Worm (Caenorhabditis elegans) whole organism, young adult: ENCODE measurements around the gene F10E9.12.

Source experiments
- B0261.1 ChIP-seq: sonication (generic microtip); optimal IDR thresholded peaks from 2 replicates; lab custom pipeline; 2016; ENCODE audit warnings: mild to moderate bottlenecking, missing genetic modification characterization, moderate library complexity, missing compliant biosample characterization
- C17E4.6 ChIP-seq: fragments of 200-800 bp; sonication (Bioruptor generic); IDR thresholded peaks from 2 replicates; pipeline ENCODE4 v1.3.6; 2022; ENCODE audit warnings: missing genetic modification reagents, missing genetic modification characterization, missing compliant biosample characterization
- F10E7.11 ChIP-seq: sonication (generic microtip); optimal IDR thresholded peaks from 2 replicates; lab custom pipeline; 2017; ENCODE audit warnings: mild to moderate bottlenecking, missing genetic modification characterization, moderate library complexity, missing compliant biosample characterization
- F52B5.7 ChIP-seq: sonication (generic microtip); optimal IDR thresholded peaks from 2 replicates; lab custom pipeline; 2016; ENCODE audit warnings: mild to moderate bottlenecking, missing genetic modification characterization, missing compliant biosample characterization
- F55B11.4 ChIP-seq: sonication (generic microtip); optimal IDR thresholded peaks from 2 replicates; lab custom pipeline; 2016; ENCODE audit warnings: missing compliant biosample characterization, missing genetic modification characterization, borderline replicate concordance; ENCODE audit not compliant: insufficient read depth
- K12H6.12 ChIP-seq: fragments of 200-800 bp; sonication (Bioruptor generic); optimal IDR thresholded peaks from 2 replicates; lab custom pipeline; 2018; ENCODE audit warnings: mild to moderate bottlenecking, missing genetic modification characterization, missing compliant biosample characterization
- T07F8.4 ChIP-seq: sonication (generic microtip); optimal IDR thresholded peaks from 2 replicates; lab custom pipeline; 2016; ENCODE audit warnings: mild to moderate bottlenecking, missing genetic modification characterization, moderate library complexity, missing compliant biosample characterization
- Y53F4B.3 ChIP-seq: fragments of 200-800 bp; sonication (Bioruptor generic); IDR thresholded peaks from 2 replicates; pipeline ENCODE4 v1.3.6; 2022; ENCODE audit warnings: missing genetic modification reagents, missing genetic modification characterization, missing compliant biosample characterization
- Y56A3A.18 ChIP-seq: fragments of 200-800 bp; sonication (Bioruptor generic); IDR thresholded peaks from 2 replicates; pipeline ENCODE4 v1.3.6; 2022; ENCODE audit warnings: missing genetic modification reagents, missing genetic modification characterization, missing compliant biosample characterization
- Y67H2A.10 ChIP-seq: fragments of 200-800 bp; sonication (Bioruptor generic); conservative IDR thresholded peaks from 2 replicates; pipeline ENCODE4 v1.3.6; 2022; ENCODE audit warnings: missing genetic modification reagents, missing genetic modification characterization, missing compliant biosample characterization
- aptf-2 ChIP-seq: fragments of 200-800 bp; sonication (Bioruptor generic); conservative IDR thresholded peaks from 2 replicates; pipeline ENCODE4 v1.3.6; 2022; ENCODE audit warnings: missing genetic modification reagents, missing genetic modification characterization, missing compliant biosample characterization
- attf-6 ChIP-seq: fragments of 200-800 bp; sonication (Bioruptor generic); IDR thresholded peaks from 2 replicates; pipeline ENCODE4 v1.3.6; 2022; ENCODE audit warnings: missing genetic modification reagents, missing genetic modification characterization, missing compliant biosample characterization
- cebp-1 ChIP-seq, 2 experiments: fragments of 200-800 bp in 1 of 2; sonication (Bioruptor generic) in 1 of 2; sonication (generic microtip) in 1 of 2; IDR thresholded peaks in 1 of 2; optimal IDR thresholded peaks in 1 of 2; 2 replicates each; pipeline versions ENCODE4 v1.3.6 to Lab custom; 2017 to 2022; ENCODE audit warnings: missing compliant biosample characterization in 2 of 2, missing genetic modification characterization in 2 of 2, mild to moderate bottlenecking in 1 of 2, missing genetic modification reagents in 1 of 2, moderate library complexity in 1 of 2
- ceh-40 ChIP-seq: fragments of 200-800 bp; sonication (Bioruptor generic); IDR thresholded peaks from 2 replicates; pipeline ENCODE4 v1.3.6; 2022; ENCODE audit warnings: missing genetic modification characterization, missing compliant biosample characterization
- egl-44 ChIP-seq: fragments of 200-800 bp; sonication (Bioruptor generic); IDR thresholded peaks from 2 replicates; pipeline ENCODE4 v1.3.6; 2022; ENCODE audit warnings: missing genetic modification reagents, missing genetic modification characterization, missing compliant biosample characterization
- hlh-12 ChIP-seq: sonication (generic microtip); optimal IDR thresholded peaks from 2 replicates; lab custom pipeline; 2016; ENCODE audit warnings: missing genetic modification characterization, missing compliant biosample characterization
- hmg-1.2 ChIP-seq: fragments of 200-800 bp; sonication (Bioruptor generic); IDR thresholded peaks from 2 replicates; pipeline ENCODE4 v1.3.6; 2022; ENCODE audit warnings: missing genetic modification reagents, missing genetic modification characterization, missing compliant biosample characterization
- lag-1 ChIP-seq: fragments of 200-800 bp; sonication (Bioruptor generic); IDR thresholded peaks from 2 replicates; pipeline ENCODE4 v1.3.6; 2022; ENCODE audit warnings: missing genetic modification reagents, missing genetic modification characterization, missing compliant biosample characterization
- lin-35 ChIP-seq, 3 experiments: fragments of 150-350 bp in 2 of 3; sonication (generic microtip) in 1 of 3; optimal IDR thresholded peaks; 2 replicates each; lab custom pipeline; 2014 to 2018; ENCODE audit warnings: missing biosample characterization in 3 of 3, missing genetic modification characterization in 3 of 3, missing genetic modification reagents in 3 of 3
- lsl-1 ChIP-seq: fragments of 200-800 bp; sonication (Bioruptor generic); optimal IDR thresholded peaks from 2 replicates; lab custom pipeline; 2018; ENCODE audit warnings: mild to moderate bottlenecking, missing genetic modification characterization, moderate library complexity, missing compliant biosample characterization
- madf-10 ChIP-seq: sonication (generic microtip); optimal IDR thresholded peaks from 2 replicates; lab custom pipeline; 2016; ENCODE audit warnings: mild to moderate bottlenecking, missing genetic modification characterization, missing compliant biosample characterization
- madf-6 ChIP-seq: fragments of 200-800 bp; sonication (Bioruptor generic); IDR thresholded peaks from 2 replicates; pipeline ENCODE4 v1.3.6; 2022; ENCODE audit warnings: missing genetic modification reagents, missing genetic modification characterization, missing compliant biosample characterization
- mcd-1 ChIP-seq: fragments of 200-800 bp; sonication (Bioruptor generic); IDR thresholded peaks from 2 replicates; pipeline ENCODE4 v1.3.6; 2022; ENCODE audit warnings: missing genetic modification reagents, missing genetic modification characterization, missing compliant biosample characterization
- mes-4 ChIP-seq: sonication (generic microtip); optimal IDR thresholded peaks from 2 replicates; lab custom pipeline; 2016; ENCODE audit warnings: missing genotype, missing genetic modification characterization, missing compliant biosample characterization
- mxl-1 ChIP-seq: sonication (generic microtip); optimal IDR thresholded peaks from 2 replicates; lab custom pipeline; 2016; ENCODE audit warnings: missing genetic modification characterization, missing compliant biosample characterization
- nhr-80 ChIP-seq: sonication (generic microtip); optimal IDR thresholded peaks from 2 replicates; lab custom pipeline; 2016; ENCODE audit warnings: missing genetic modification characterization, missing compliant biosample characterization
- pbrm-1 ChIP-seq: fragments of 200-800 bp; sonication (Bioruptor generic); IDR thresholded peaks from 2 replicates; pipeline ENCODE4 v1.3.6; 2022; ENCODE audit warnings: missing genetic modification reagents, missing genetic modification characterization, missing compliant biosample characterization
- rcor-1 ChIP-seq: fragments of 200-800 bp; sonication (Bioruptor generic); IDR thresholded peaks from 2 replicates; pipeline ENCODE4 v1.3.6; 2022; ENCODE audit warnings: missing genetic modification reagents, missing genetic modification characterization, missing compliant biosample characterization
- repo-1 ChIP-seq: sonication (generic microtip); optimal IDR thresholded peaks from 2 replicates; lab custom pipeline; 2017; ENCODE audit warnings: mild to moderate bottlenecking, missing genetic modification characterization, missing compliant biosample characterization
- sdz-38 ChIP-seq: sonication (generic microtip); optimal IDR thresholded peaks from 2 replicates; lab custom pipeline; 2016; ENCODE audit warnings: missing genotype, missing genetic modification characterization, missing compliant biosample characterization
- sea-2 ChIP-seq: fragments of 200-800 bp; sonication (Bioruptor generic); IDR thresholded peaks from 2 replicates; pipeline ENCODE4 v1.3.6; 2022; ENCODE audit warnings: missing genetic modification characterization, missing compliant biosample characterization
- snpc-1.3 ChIP-seq: sonication (generic microtip); optimal IDR thresholded peaks from 2 replicates; lab custom pipeline; 2017; ENCODE audit warnings: missing genetic modification characterization, mild to moderate bottlenecking, missing compliant biosample characterization, antibody characterized with exemption, moderate library complexity, missing genotype, missing genetic modification reagents; ENCODE audit not compliant: insufficient read depth
- ztf-25 ChIP-seq: fragments of 200-800 bp; sonication (Bioruptor generic); IDR thresholded peaks from 2 replicates; pipeline ENCODE4 v1.3.6; 2022; ENCODE audit warnings: missing genetic modification reagents, missing genetic modification characterization, missing compliant biosample characterization
- ztf-26 ChIP-seq: sonication (generic microtip); optimal IDR thresholded peaks from 2 replicates; lab custom pipeline; 2017; ENCODE audit warnings: missing genetic modification characterization, missing compliant biosample characterization
- ztf-6 ChIP-seq: fragments of 200-800 bp; sonication (Bioruptor generic); IDR thresholded peaks from 2 replicates; pipeline ENCODE4 v1.3.6; 2022; ENCODE audit warnings: missing genetic modification reagents, missing genetic modification characterization, missing compliant biosample characterization

The F10E9.12 gene

DNA sequence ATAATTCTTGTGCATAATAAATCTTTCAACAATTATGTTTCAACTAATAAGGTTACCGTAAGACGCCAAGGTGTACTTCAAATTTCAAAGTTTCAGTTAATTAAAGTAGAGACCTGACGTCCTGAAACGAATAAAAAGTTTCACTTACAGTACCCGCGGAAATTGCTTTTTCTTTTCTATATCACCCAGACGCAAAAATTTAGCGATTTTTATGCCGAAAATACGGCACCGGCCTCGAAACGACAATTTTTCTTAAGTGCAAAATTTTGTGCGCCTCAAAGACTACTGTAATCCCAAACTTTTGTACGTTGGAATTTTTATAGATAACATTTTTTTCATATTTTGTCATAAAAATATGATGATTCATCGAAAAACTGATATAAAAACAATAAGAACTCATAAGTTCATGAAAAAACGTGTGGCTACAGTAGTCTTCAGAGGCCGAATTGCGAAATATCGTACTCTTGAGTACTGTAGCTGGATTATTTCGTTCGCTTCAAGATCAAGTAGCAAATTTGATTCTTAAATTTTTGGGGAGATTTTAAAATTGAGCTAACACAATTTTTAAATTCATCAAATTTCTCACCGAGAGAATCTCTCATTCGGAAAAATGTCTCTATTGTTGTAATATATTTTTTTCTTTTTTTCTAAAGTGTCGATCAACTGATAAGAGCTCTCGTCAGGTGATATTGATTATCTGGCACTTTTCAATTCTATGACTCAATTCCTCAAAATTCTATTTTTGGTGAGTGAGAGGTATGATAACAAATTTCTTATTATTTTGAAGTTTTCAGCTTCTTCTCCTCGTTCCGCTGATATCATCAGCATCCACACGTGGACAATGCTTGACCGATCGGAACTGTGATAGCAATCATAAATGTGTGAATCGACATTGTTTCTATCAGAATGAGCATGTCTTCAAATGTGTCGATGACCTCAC is 1.5 kb downstream of the F10E9.12 start, which contains the start of gene ZC262.13 (continued):
- no peak for TF ChIP-seq F52B5.7 (tag; lab: Kevin White, UChicago)
- TF ChIP-seq snpc-1.3 (tag; lab: Kevin White, UChicago), result no peak
- no peak for TF ChIP-seq attf-6 (GFP tag; lab: Robert Waterston, UW)
- no peak for TF ChIP-seq sea-2 (GFP tag; lab: Robert Waterston, UW)
- no peak for TF ChIP-seq ztf-25 (GFP tag; lab: Robert Waterston, UW)
- TF ChIP-seq K12H6.12, result no peak
- peak; percentile 2 for TF ChIP-seq madf-10 (tag; lab: Kevin White, UChicago)
- TF ChIP-seq rcor-1 (GFP tag; lab: Robert Waterston, UW), result no peak
- no peak for TF ChIP-seq lsl-1 (GFP tag; lab: Kevin White, UChicago)
- TF ChIP-seq mes-4 (tag; lab: Kevin White, UChicago), result no peak
- TF ChIP-seq F55B11.4, result no peak
- TF ChIP-seq nhr-80 (tag; lab: Kevin White, UChicago), result peak; percentile 73
- TF ChIP-seq hmg-1.2, result 0 out of 2 replicates have a peak, but pooled peaks have one; percentile 17
- peak in 1 of 3 experiments; percentile 11 for TF ChIP-seq lin-35 (GFP tag; optimal IDR thresholded peaks at IDR 0.05; lab: Kevin White, UChicago)
- no peak for TF ChIP-seq pbrm-1 (GFP tag; lab: Robert Waterston, UW)
- TF ChIP-seq T07F8.4 (tag; lab: Kevin White, UChicago), result no peak
- TF ChIP-seq aptf-2, result no peak
- no peak for TF ChIP-seq sdz-38 (tag; lab: Kevin White, UChicago)
- 0 out of 2 replicates have a peak, but pooled peaks have one; percentile 17 for TF ChIP-seq egl-44 (GFP tag; lab: Robert Waterston, UW)
- 0 out of 2 replicates have a peak, but pooled peaks have one; percentile 43 for TF ChIP-seq Y56A3A.18 (GFP tag; lab: Robert Waterston, UW)
- TF ChIP-seq ceh-40, result no peak
- TF ChIP-seq Y53F4B.3, result no peak
- TF ChIP-seq madf-6, result no peak
- peak; percentile 60; the same call in 1 of the 2 replicates for TF ChIP-seq cebp-1 (GFP tag; IDR thresholded peaks at IDR 0.05; lab: Robert Waterston, UW)
- TF ChIP-seq cebp-1 (tag; optimal IDR thresholded peaks at IDR 0.05; lab: Kevin White, UChicago), result peak; percentile 80
- no peak for TF ChIP-seq C17E4.6 (GFP tag; lab: Robert Waterston, UW)
- TF ChIP-seq hlh-12, result no peak
- TF ChIP-seq repo-1 (tag; lab: Kevin White, UChicago), result no peak
- TF ChIP-seq lag-1, result no peak
- no peak for TF ChIP-seq Y67H2A.10 (GFP tag; lab: Robert Waterston, UW)
- no peak for TF ChIP-seq B0261.1
- no peak for TF ChIP-seq F10E7.11 (tag; lab: Kevin White, UChicago)
- no peak for TF ChIP-seq ztf-26 (tag; lab: Kevin White, UChicago)
- no peak for TF ChIP-seq ztf-6 (GFP tag; lab: Robert Waterston, UW)

DNA sequence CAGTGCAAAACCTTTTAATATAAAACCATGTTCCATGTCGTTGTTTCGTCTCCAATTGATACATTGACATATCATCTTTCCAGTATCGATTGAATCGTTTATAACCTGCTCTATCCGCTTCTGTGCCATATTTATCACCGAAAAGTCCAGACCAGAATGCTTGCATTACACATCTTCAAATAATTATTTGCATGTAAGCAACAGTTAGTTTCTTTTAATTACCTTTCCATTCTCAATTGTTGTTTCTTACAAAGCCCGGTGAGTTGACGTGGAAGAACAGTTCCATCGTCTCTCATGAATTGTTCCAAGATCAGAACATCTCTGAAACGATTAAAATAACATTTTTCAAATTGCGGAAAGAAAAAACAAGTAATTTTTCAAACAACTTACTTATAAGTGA is 6.9 kb downstream of the F10E9.12 start, which contains the start of gene iglr-2:
Gene iglr-2 (minus strand): TSS at position 101 of the 400 bp plus-strand sequence.
- TF ChIP-seq mcd-1 (GFP tag; lab: Robert Waterston, UW) (no peak), mxl-1 (tag; lab: Kevin White, UChicago) (no peak), T07F8.4 (tag; lab: Kevin White, UChicago) (no peak), cebp-1 (GFP tag; IDR thresholded peaks at IDR 0.05; lab: Robert Waterston, UW) (no peak), cebp-1 (tag; optimal IDR thresholded peaks at IDR 0.05; lab: Kevin White, UChicago) (no peak)
